Fruit fly (Drosophila melanogaster) whole organism, pupa: ENCODE measurements around the gene CG14100.

Source experiments
- CG10348 ChIP-seq: fragments of 200-800 bp; sonication (Bioruptor generic); IDR thresholded peaks from 2 replicates; pipeline ENCODE4 v1.3.6; 2022; ENCODE audit warnings: missing biosample characterization, missing genetic modification characterization
- CG12605 ChIP-seq: fragments of 200-800 bp; sonication (Bioruptor generic); IDR thresholded peaks from 2 replicates; pipeline ENCODE4 v1.3.6; 2022; ENCODE audit warnings: missing biosample characterization, missing genetic modification characterization
- CG13204 ChIP-seq: fragments of 200-800 bp; sonication (Bioruptor generic); optimal IDR thresholded peaks from 2 replicates; lab custom pipeline; 2018; ENCODE audit warnings: missing biosample characterization, mild to moderate bottlenecking, missing genetic modification characterization, moderate library complexity
- CG14655 ChIP-seq: fragments of 200-800 bp; sonication (Bioruptor generic); optimal IDR thresholded peaks from 3 replicates; lab custom pipeline; 2017; ENCODE audit warnings: mild to moderate bottlenecking, missing biosample characterization, missing genetic modification reagents, missing genetic modification characterization
- CG15710 ChIP-seq: fragments of 200-800 bp; sonication (Bioruptor generic); optimal IDR thresholded peaks from 2 replicates; lab custom pipeline; 2018; ENCODE audit warnings: missing biosample characterization, mild to moderate bottlenecking, missing genetic modification characterization, moderate library complexity
- CG17806 ChIP-seq: fragments of 200-800 bp; sonication (Bioruptor generic); optimal IDR thresholded peaks from 2 replicates; lab custom pipeline; 2018; ENCODE audit warnings: missing biosample characterization, mild to moderate bottlenecking, missing genetic modification characterization, moderate library complexity
- CG32121 ChIP-seq: fragments of 200-800 bp; sonication (Bioruptor generic); IDR thresholded peaks from 2 replicates; pipeline ENCODE4 v1.3.6; 2022; ENCODE audit warnings: missing biosample characterization, missing genetic modification characterization
- CG34367 ChIP-seq: fragments of 200-800 bp; sonication (Bioruptor generic); optimal IDR thresholded peaks from 2 replicates; lab custom pipeline; 2018; ENCODE audit warnings: missing biosample characterization, mild to moderate bottlenecking, missing genetic modification characterization
- CG4496 ChIP-seq: fragments of 200-800 bp; sonication (Bioruptor generic); IDR thresholded peaks from 3 replicates; pipeline ENCODE4 v1.3.6; 2022; ENCODE audit warnings: missing biosample characterization, missing genetic modification characterization
- CG8159 ChIP-seq: fragments of 200-800 bp; sonication (Bioruptor generic); optimal IDR thresholded peaks from 3 replicates; lab custom pipeline; 2018; ENCODE audit warnings: missing biosample characterization, mild to moderate bottlenecking, missing genetic modification characterization, moderate library complexity
- CG8301 ChIP-seq: fragments of 200-800 bp; sonication (Bioruptor generic); optimal IDR thresholded peaks from 2 replicates; lab custom pipeline; 2018; ENCODE audit warnings: missing biosample characterization, mild to moderate bottlenecking, missing genetic modification characterization
- CG9948 ChIP-seq: fragments of 200-800 bp; sonication (Bioruptor generic); optimal IDR thresholded peaks from 2 replicates; lab custom pipeline; 2018; ENCODE audit warnings: missing biosample characterization, mild to moderate bottlenecking, missing genetic modification characterization, moderate library complexity
- D1 ChIP-seq: fragments of 200-800 bp; sonication (Bioruptor generic); optimal IDR thresholded peaks from 2 replicates; lab custom pipeline; 2018; ENCODE audit warnings: missing biosample characterization, mild to moderate bottlenecking, missing genetic modification characterization, moderate library complexity
- EcR ChIP-seq: fragments of 200-800 bp; sonication (Bioruptor generic); optimal IDR thresholded peaks from 3 replicates; lab custom pipeline; 2019; ENCODE audit warnings: missing biosample characterization, missing genetic modification characterization, mild to moderate bottlenecking, moderate library complexity, missing genetic modification reagents
- Ets98B ChIP-seq: fragments of 200-800 bp; sonication (Bioruptor generic); IDR thresholded peaks from 2 replicates; pipeline ENCODE4 v1.3.6; 2022; ENCODE audit warnings: missing biosample characterization, missing genetic modification characterization
- Pif1A ChIP-seq: fragments of 200-800 bp; sonication (Bioruptor generic); optimal IDR thresholded peaks from 3 replicates; lab custom pipeline; 2016; ENCODE audit warnings: missing biosample characterization, missing genetic modification characterization
- Pif1B ChIP-seq: fragments of 200-800 bp; sonication (Bioruptor generic); optimal IDR thresholded peaks from 3 replicates; lab custom pipeline; 2016; ENCODE audit warnings: missing biosample characterization, missing genetic modification characterization
- Snoo ChIP-seq: fragments of 200-800 bp; sonication (Bioruptor generic); optimal IDR thresholded peaks from 3 replicates; lab custom pipeline; 2017; ENCODE audit warnings: missing biosample characterization, mild to moderate bottlenecking, missing genetic modification characterization, inconsistent platforms
- fd96Ca ChIP-seq: fragments of 200-800 bp; sonication (Bioruptor generic); IDR thresholded peaks from 3 replicates; pipeline ENCODE4 v1.3.6; 2022; ENCODE audit warnings: missing biosample characterization, missing genetic modification characterization
- gl ChIP-seq: fragments of 200-800 bp; sonication (Bioruptor generic); optimal IDR thresholded peaks from 2 replicates; lab custom pipeline; 2018; ENCODE audit warnings: missing biosample characterization, mild to moderate bottlenecking, missing genetic modification characterization
- rn ChIP-seq: fragments of 200-800 bp; sonication (Bioruptor generic); IDR thresholded peaks from 2 replicates; pipeline ENCODE4 v1.3.6; 2022; ENCODE audit warnings: missing biosample characterization, missing genetic modification characterization

The CG14100 gene

DNA sequence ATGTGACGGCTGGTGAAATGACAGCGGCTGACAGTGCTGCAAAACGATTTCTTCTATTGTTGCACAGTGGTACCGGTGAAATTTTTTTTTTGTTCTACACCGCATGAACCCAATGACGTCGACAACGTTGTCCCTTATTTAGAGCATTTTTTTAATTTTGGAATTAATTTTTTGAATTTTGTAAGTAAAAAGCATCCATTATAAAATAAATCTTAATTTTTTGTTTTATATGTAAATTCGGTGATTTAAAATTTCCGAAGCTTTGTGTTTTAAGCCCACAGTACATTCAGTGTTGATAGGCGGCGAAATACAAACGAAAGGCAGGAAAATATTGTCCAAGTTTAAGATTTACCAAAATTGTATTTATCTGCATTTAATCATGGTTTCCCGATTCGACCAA is 21.8 kb upstream of the CG14100 start, which contains the start of the genes Lon and PIG-F:
Lon (minus strand) TSS at position 28 of the 400 bp plus-strand sequence.
PIG-F (plus strand) TSS at position 284 of the 400 bp plus-strand sequence.
- TF ChIP-seq CG10348 (GFP tag; lab: Robert Waterston, UW): peak; percentile 95
- peak; percentile 94 for TF ChIP-seq gl (tag; lab: Kevin White, UChicago)
- TF ChIP-seq CG17806 (tag; lab: Kevin White, UChicago): peak; percentile 99
- peak; percentile 98 for TF ChIP-seq CG32121
- peak; percentile 99 for TF ChIP-seq CG14655 (GFP tag; lab: Kevin White, UChicago)
- peak; percentile 99 for TF ChIP-seq CG8159 (tag; lab: Kevin White, UChicago)
- TF ChIP-seq CG9948: peak; percentile 99
- no peak for TF ChIP-seq D1 (tag; lab: Kevin White, UChicago)
- no peak; the same call in none of the 2 replicates for TF ChIP-seq CG12605
- TF ChIP-seq CG13204 (GFP tag; lab: Kevin White, UChicago): no peak
- peak; percentile 99 for TF ChIP-seq Snoo (tag; lab: Kevin White, UChicago)
- TF ChIP-seq CG4496 (GFP tag; lab: Robert Waterston, UW): peak; percentile 98
- peak; percentile 99 for TF ChIP-seq Pif1B (GFP tag; lab: Kevin White, UChicago)
- TF ChIP-seq rn (GFP tag; lab: Robert Waterston, UW): peak; percentile 95
- peak; percentile 99 for TF ChIP-seq CG15710 (tag; lab: Kevin White, UChicago)
- TF ChIP-seq fd96Ca (GFP tag; lab: Robert Waterston, UW): peak; percentile 98
- TF ChIP-seq CG34367: peak; percentile 96
- peak; percentile 99 for TF ChIP-seq Pif1A
- TF ChIP-seq EcR (GFP tag; lab: Kevin White, UChicago): no peak
- TF ChIP-seq Ets98B (GFP tag; lab: Robert Waterston, UW): peak; percentile 96
- peak; percentile 97 for TF ChIP-seq CG8301 (tag; lab: Kevin White, UChicago)

DNA sequence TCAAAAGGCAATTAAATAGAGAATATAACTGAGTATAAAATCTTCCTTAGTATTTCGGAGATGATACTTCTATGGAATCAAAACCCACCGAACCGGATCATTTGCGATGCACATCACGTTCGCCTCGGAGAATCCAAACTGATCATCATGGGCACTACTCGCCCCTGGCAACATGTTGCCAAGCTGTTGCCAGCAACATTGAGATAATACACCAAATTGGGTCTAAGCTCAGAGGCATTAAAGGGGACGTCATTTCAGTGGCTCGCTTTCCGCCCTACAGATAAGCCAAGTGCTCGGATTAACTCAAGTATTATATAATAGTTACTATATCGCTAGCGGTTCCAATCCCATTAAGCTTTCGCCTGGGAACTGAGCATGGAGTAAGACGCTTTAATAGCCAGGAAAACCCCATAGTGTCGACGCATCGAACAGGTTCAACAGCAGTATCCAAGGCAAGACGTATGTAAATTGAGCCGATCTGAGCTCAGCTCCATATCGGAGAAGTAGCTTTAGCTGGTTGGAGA is 15.7 kb upstream of the CG14100 start, which contains the start of the genes lush and CG9372:
lush (minus strand) TSS at position 117 of the 524 bp plus-strand sequence.
CG9372 (plus strand) TSS at position 235 of the 524 bp plus-strand sequence.
- TF ChIP-seq Pif1A: no peak
- TF ChIP-seq fd96Ca (GFP tag; lab: Robert Waterston, UW): no peak
- TF ChIP-seq CG13204 (GFP tag; lab: Kevin White, UChicago): no peak
- TF ChIP-seq gl (tag; lab: Kevin White, UChicago): no peak
- no peak for TF ChIP-seq CG32121
- no peak for TF ChIP-seq CG17806 (tag; lab: Kevin White, UChicago)
- TF ChIP-seq Ets98B (GFP tag; lab: Robert Waterston, UW): no peak
- no peak for TF ChIP-seq CG15710 (tag; lab: Kevin White, UChicago)

dm6 chr3L:19601413-19601812 is 11.1 kb upstream of the CG14100 start, which contains the start of gene CG9368:
Gene CG9368 (plus strand): TSS chr3L:19601633.
- TF ChIP-seq CG14655 (GFP tag; lab: Kevin White, UChicago) (no peak), CG12605 (no peak), CG34367 (no peak), rn (GFP tag; lab: Robert Waterston, UW) (no peak), CG4496 (GFP tag; lab: Robert Waterston, UW) (no peak), CG17806 (tag; lab: Kevin White, UChicago) (no peak), CG10348 (GFP tag; lab: Robert Waterston, UW) (no peak), Ets98B (GFP tag; lab: Robert Waterston, UW) (no peak), CG8159 (tag; lab: Kevin White, UChicago) (no peak), CG13204 (GFP tag; lab: Kevin White, UChicago) (no peak)

- peak; percentile 8 for TF ChIP-seq CG15710 (tag; lab: Kevin White, UChicago)
- TF ChIP-seq CG4496 (GFP tag; lab: Robert Waterston, UW): 0 out of 3 replicates have a peak, but pooled peaks have one; percentile 24
- no peak for TF ChIP-seq CG17806 (tag; lab: Kevin White, UChicago)
- TF ChIP-seq, all 21 proteins: peak for 2
These were observed 8.2 kb upstream of the CG14100 start, which contains the start of the genes ash1 and Taf6 for dm6 chr3L:19598369-19599148. Gene ash1 (minus strand): TSS chr3L:19598755. Gene Taf6 (plus strand): TSS chr3L:19599088.

DNA sequence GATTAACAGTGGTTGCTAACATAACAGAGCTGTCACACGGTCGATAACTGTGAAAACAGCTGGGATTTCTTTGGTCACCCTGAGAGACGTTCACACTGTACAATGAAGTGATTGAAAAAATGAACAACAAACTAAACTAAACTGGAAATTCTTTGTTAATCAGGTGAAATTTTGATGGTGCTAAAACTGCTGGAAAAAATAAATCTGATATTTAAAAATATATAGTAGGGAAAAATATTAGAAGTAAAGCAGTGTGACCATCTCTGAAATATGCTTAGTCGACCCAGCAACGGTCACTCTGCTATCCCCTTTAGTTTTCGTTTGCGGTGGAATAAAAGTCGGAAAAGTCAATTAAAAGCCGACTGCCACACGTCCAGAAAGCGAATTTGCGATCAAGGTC is 4.3 kb downstream of the CG14100 start, which contains the start of the genes CG9231 and CG9330:
CG9231 (minus strand) TSS at position 25 of the 400 bp plus-strand sequence.
CG9330 (plus strand) TSS at position 275 of the 400 bp plus-strand sequence.
- no peak for TF ChIP-seq D1 (tag; lab: Kevin White, UChicago)
- TF ChIP-seq CG8159 (tag; lab: Kevin White, UChicago): peak; percentile 1
- TF ChIP-seq CG4496 (GFP tag; lab: Robert Waterston, UW): no peak
- TF ChIP-seq CG34367: no peak
- peak; percentile 14 for TF ChIP-seq EcR (GFP tag; lab: Kevin White, UChicago)
- no peak for TF ChIP-seq fd96Ca (GFP tag; lab: Robert Waterston, UW)
- TF ChIP-seq CG15710 (tag; lab: Kevin White, UChicago): no peak
- no peak for TF ChIP-seq CG17806 (tag; lab: Kevin White, UChicago)
- TF ChIP-seq gl (tag; lab: Kevin White, UChicago): no peak
- no peak for TF ChIP-seq CG32121
- TF ChIP-seq CG9948: no peak
- no peak for TF ChIP-seq CG12605
- TF ChIP-seq Snoo (tag; lab: Kevin White, UChicago): no peak
- no peak for TF ChIP-seq CG13204 (GFP tag; lab: Kevin White, UChicago)
- peak; percentile 31 for TF ChIP-seq Pif1A
- TF ChIP-seq Pif1B (GFP tag; lab: Kevin White, UChicago): no peak
